Worm (Caenorhabditis elegans): ENCODE results near the gene Y75B8A.32.

The Y75B8A.32 gene

ce11 chrIII:12334268-12334667 is 24.1 kb downstream of the Y75B8A.32 start:
- TF ChIP-seq egl-27 (tag; optimal IDR thresholded peaks at IDR 0.05) (no peak), Y55F3AM.14 (GFP tag; optimal IDR thresholded peaks at IDR 0.05) (no peak), mab-5 (tag; optimal IDR thresholded peaks at IDR 0.05) (no peak), nhr-129 (tag; optimal IDR thresholded peaks at IDR 0.05) (no peak), ama-1 (optimal IDR thresholded peaks at IDR 0.05) (no peak), aly-2 (tag; optimal IDR thresholded peaks at IDR 0.05) (no peak), nhr-25 (tag; optimal IDR thresholded peaks at IDR 0.05) (no peak), ztf-11 (tag; optimal IDR thresholded peaks at IDR 0.05) (no peak), unc-55 (GFP tag; optimal IDR thresholded peaks at IDR 0.05) (no peak), zag-1 (tag; optimal IDR thresholded peaks at IDR 0.05) (no peak), skn-1 (tag; optimal IDR thresholded peaks at IDR 0.05) (no peak), lin-11 (tag; optimal IDR thresholded peaks at IDR 0.05) (no peak), dmd-4 (tag; optimal IDR thresholded peaks at IDR 0.05) (no peak), sma-3 (GFP tag; optimal IDR thresholded peaks at IDR 0.05) (no peak), nhr-23 (tag; optimal IDR thresholded peaks at IDR 0.05) (no peak), ceh-16 (tag; optimal IDR thresholded peaks at IDR 0.05) (no peak), ztf-1 (GFP tag; conservative IDR thresholded peaks at IDR 0.05) (no peak), elt-1 (tag; optimal IDR thresholded peaks at IDR 0.05) (no peak), elt-3 (tag; optimal IDR thresholded peaks at IDR 0.05) (no peak), lsy-2 (tag; optimal IDR thresholded peaks at IDR 0.05) (no peak)

ce11 chrIII:12333445-12333844 is 24.9 kb downstream of the Y75B8A.32 start, which contains the start of gene zip-1:
TSS of gene zip-1 (plus strand) at chrIII:12333745.
- TF ChIP-seq unc-39 (tag; optimal IDR thresholded peaks at IDR 0.05) = no peak
- no peak for TF ChIP-seq blmp-1 (tag; optimal IDR thresholded peaks at IDR 0.05; ENCODE audit: insufficient read depth)
- TF ChIP-seq nhr-11 (tag; optimal IDR thresholded peaks at IDR 0.05) = no peak
- no peak for TF ChIP-seq elt-3 (tag; optimal IDR thresholded peaks at IDR 0.05)
- no peak for TF ChIP-seq nhr-23 (tag; optimal IDR thresholded peaks at IDR 0.05)
- no peak for TF ChIP-seq lin-13 (GFP tag; optimal IDR thresholded peaks at IDR 0.05)
- no peak for TF ChIP-seq Y55F3AM.14 (GFP tag; optimal IDR thresholded peaks at IDR 0.05)
- no peak for TF ChIP-seq nhr-21 (tag; optimal IDR thresholded peaks at IDR 0.05)
- TF ChIP-seq lin-39 (tag; optimal IDR thresholded peaks at IDR 0.05) = no peak
- no peak for TF ChIP-seq skn-1 (tag; optimal IDR thresholded peaks at IDR 0.05)
- no peak for TF ChIP-seq unc-55 (GFP tag; optimal IDR thresholded peaks at IDR 0.05)
- TF ChIP-seq nhr-6 (tag; optimal IDR thresholded peaks at IDR 0.05) = no peak

ce11 chrIII:12331300-12331699 is 27.1 kb downstream of the Y75B8A.32 start:
- TF ChIP-seq R02D3.7 (tag; optimal IDR thresholded peaks at IDR 0.05) (no peak), nhr-12 (tag; optimal IDR thresholded peaks at IDR 0.05) (no peak), ama-1 (optimal IDR thresholded peaks at IDR 0.05) (no peak), nhr-11 (tag; optimal IDR thresholded peaks at IDR 0.05) (no peak), aly-2 (tag; optimal IDR thresholded peaks at IDR 0.05) (no peak), mbf-1 (tag; optimal IDR thresholded peaks at IDR 0.05) (no peak), ceh-82 (tag; optimal IDR thresholded peaks at IDR 0.05) (no peak), snpc-4 (tag; optimal IDR thresholded peaks at IDR 0.05) (no peak), unc-55 (GFP tag; optimal IDR thresholded peaks at IDR 0.05) (no peak)

ce11 chrIII:12327528-12327997 is 30.8 kb downstream of the Y75B8A.32 start, which contains the start of the genes zip-12 and Y75B8A.63:
TSS of gene zip-12 (plus strand) at chrIII:12327914.
TSS of gene Y75B8A.63 (plus strand) at chrIII:12327947.
- no peak for TF ChIP-seq lin-13 (GFP tag; optimal IDR thresholded peaks at IDR 0.05)
- no peak for TF ChIP-seq nhr-6 (tag; optimal IDR thresholded peaks at IDR 0.05)
- no peak for TF ChIP-seq nhr-237 (tag; optimal IDR thresholded peaks at IDR 0.05)
- TF ChIP-seq nhr-129 (tag; optimal IDR thresholded peaks at IDR 0.05) = peak; percentile 7
- no peak for TF ChIP-seq aly-2 (tag; optimal IDR thresholded peaks at IDR 0.05)
- peak; percentile 85 for TF ChIP-seq fos-1 (tag; optimal IDR thresholded peaks at IDR 0.05)
- TF ChIP-seq R02D3.7 (tag; optimal IDR thresholded peaks at IDR 0.05) = no peak
- no peak for TF ChIP-seq sem-4 (tag; optimal IDR thresholded peaks at IDR 0.05)
- peak; percentile 20 for TF ChIP-seq crh-2 (tag; optimal IDR thresholded peaks at IDR 0.05)
- TF ChIP-seq sma-3 (GFP tag; optimal IDR thresholded peaks at IDR 0.05) = no peak
- peak; percentile 4 for TF ChIP-seq sma-9 (GFP tag; optimal IDR thresholded peaks at IDR 0.05)
- TF ChIP-seq sma-9 (tag; optimal IDR thresholded peaks at IDR 0.05) = no peak
- TF ChIP-seq ceh-82 (tag; optimal IDR thresholded peaks at IDR 0.05) = no peak
- TF ChIP-seq nhr-12 (tag; optimal IDR thresholded peaks at IDR 0.05) = no peak
- TF ChIP-seq lsy-2 (tag; optimal IDR thresholded peaks at IDR 0.05) = no peak

Measured in whole organism, L2 larva.